Worm (Caenorhabditis elegans) whole organism, late embryonic: ENCODE data around the gene lir-1.

Experiments
- C08G9.2 ChIP-seq: sonication (generic microtip); optimal IDR thresholded peaks from 2 replicates; lab custom pipeline; 2016; ENCODE audit warnings: mild to moderate bottlenecking, missing genetic modification characterization, moderate library complexity, missing compliant biosample characterization
- C38D4.7 ChIP-seq: fragments of 200-800 bp; sonication (Bioruptor generic); optimal IDR thresholded peaks from 2 replicates; lab custom pipeline; 2018; ENCODE audit warnings: mild to moderate bottlenecking, missing genetic modification characterization, moderate library complexity, missing compliant biosample characterization
- F13H6.1 ChIP-seq: sonication (generic microtip); optimal IDR thresholded peaks from 2 replicates; lab custom pipeline; 2016; ENCODE audit warnings: missing genetic modification characterization, missing compliant biosample characterization
- T23F11.4 ChIP-seq: fragments of 200-800 bp; sonication (Bioruptor generic); optimal IDR thresholded peaks from 2 replicates; lab custom pipeline; 2018; ENCODE audit warnings: mild to moderate bottlenecking, missing genetic modification characterization, missing compliant biosample characterization
- ama-1 ChIP-seq: fragments of 150-350 bp; optimal IDR thresholded peaks from 2 replicates; lab custom pipeline; 2014
- ceh-24 ChIP-seq: sonication (generic microtip); optimal IDR thresholded peaks from 2 replicates; lab custom pipeline; 2016; ENCODE audit warnings: mild to moderate bottlenecking, missing genetic modification characterization, missing compliant biosample characterization
- ceh-30 ChIP-seq: fragments of 150-350 bp; optimal IDR thresholded peaks from 2 replicates; lab custom pipeline; 2014; ENCODE audit warnings: missing biosample characterization, missing genetic modification characterization
- ceh-31 ChIP-seq: sonication (generic microtip); optimal IDR thresholded peaks from 2 replicates; lab custom pipeline; 2016; ENCODE audit warnings: missing genetic modification characterization, missing compliant biosample characterization
- ceh-34 ChIP-seq: sonication (generic microtip); optimal IDR thresholded peaks from 2 replicates; lab custom pipeline; 2016; ENCODE audit warnings: mild to moderate bottlenecking, missing genetic modification characterization, missing compliant biosample characterization
- ceh-45 ChIP-seq: fragments of 200-800 bp; sonication (Bioruptor generic); IDR thresholded peaks from 2 replicates; pipeline ENCODE4 v1.3.6; 2022; ENCODE audit warnings: missing genetic modification reagents, missing genetic modification characterization, missing compliant biosample characterization
- ceh-48 ChIP-seq: sonication (generic microtip); optimal IDR thresholded peaks from 2 replicates; lab custom pipeline; 2016; ENCODE audit warnings: missing genetic modification characterization, inconsistent platforms, missing compliant biosample characterization
- elt-4 ChIP-seq: sonication (generic microtip); optimal IDR thresholded peaks from 2 replicates; lab custom pipeline; 2016; ENCODE audit warnings: missing genetic modification characterization, missing compliant biosample characterization
- eyg-1 ChIP-seq: sonication (generic microtip); optimal IDR thresholded peaks from 2 replicates; lab custom pipeline; 2016; ENCODE audit warnings: missing genotype, missing genetic modification characterization, missing compliant biosample characterization
- hlh-6 ChIP-seq: sonication (generic microtip); optimal IDR thresholded peaks from 2 replicates; lab custom pipeline; 2016; ENCODE audit warnings: missing genotype, missing genetic modification characterization, missing compliant biosample characterization
- lim-6 ChIP-seq: sonication (generic microtip); optimal IDR thresholded peaks from 2 replicates; lab custom pipeline; 2016; ENCODE audit warnings: missing genetic modification characterization, missing compliant biosample characterization
- madf-2 ChIP-seq: sonication (generic microtip); optimal IDR thresholded peaks from 2 replicates; lab custom pipeline; 2017; ENCODE audit warnings: missing genetic modification characterization, missing compliant biosample characterization
- nfya-1 ChIP-seq: sonication (generic microtip); optimal IDR thresholded peaks from 2 replicates; lab custom pipeline; 2017; ENCODE audit warnings: missing genetic modification characterization, mild to moderate bottlenecking, missing compliant biosample characterization, antibody characterized with exemption, moderate library complexity
- nhr-11 ChIP-seq: fragments of 150-350 bp; optimal IDR thresholded peaks from 2 replicates; lab custom pipeline; 2014; ENCODE audit warnings: missing biosample characterization, missing genetic modification characterization
- nhr-232 ChIP-seq: sonication (generic microtip); optimal IDR thresholded peaks from 2 replicates; lab custom pipeline; 2016; ENCODE audit warnings: missing genetic modification characterization, missing compliant biosample characterization
- npax-4 ChIP-seq: sonication (generic microtip); optimal IDR thresholded peaks from 2 replicates; lab custom pipeline; 2016; ENCODE audit warnings: missing genetic modification characterization, missing compliant biosample characterization
- odd-2 ChIP-seq: sonication (generic microtip); optimal IDR thresholded peaks from 2 replicates; lab custom pipeline; 2017; ENCODE audit warnings: antibody characterized with exemption, mild to moderate bottlenecking, missing genetic modification characterization, missing compliant biosample characterization
- pax-1 ChIP-seq: fragments of 150-350 bp; optimal IDR thresholded peaks from 2 replicates; lab custom pipeline; 2014; ENCODE audit warnings: missing biosample characterization, missing genetic modification characterization
- pha-2 ChIP-seq: sonication (generic microtip); optimal IDR thresholded peaks from 2 replicates; lab custom pipeline; 2017; ENCODE audit warnings: mild to moderate bottlenecking, missing genetic modification characterization, missing compliant biosample characterization
- pha-4 ChIP-seq: fragments of 150-350 bp; optimal IDR thresholded peaks from 2 replicates; lab custom pipeline; 2018; ENCODE audit warnings: missing biosample characterization, missing genetic modification reagents, missing genetic modification characterization
- pqm-1 ChIP-seq: sonication (generic microtip); optimal IDR thresholded peaks from 2 replicates; lab custom pipeline; 2016; ENCODE audit warnings: missing genetic modification characterization, missing compliant biosample characterization
- ref-2 ChIP-seq: sonication (generic microtip); optimal IDR thresholded peaks from 2 replicates; lab custom pipeline; 2016; ENCODE audit warnings: missing genetic modification characterization, missing compliant biosample characterization
- syd-9 ChIP-seq: sonication (generic microtip); optimal IDR thresholded peaks from 2 replicates; lab custom pipeline; 2016; ENCODE audit warnings: mild to moderate bottlenecking, missing genetic modification characterization, moderate library complexity, missing compliant biosample characterization
- tbx-7 ChIP-seq: sonication (generic microtip); optimal IDR thresholded peaks from 2 replicates; lab custom pipeline; 2016; ENCODE audit warnings: missing genotype, missing genetic modification characterization, missing compliant biosample characterization
- unc-3 ChIP-seq, 2 experiments: fragments of 200-800 bp in 1 of 2; sonication (Bioruptor generic) in 1 of 2; sonication (generic microtip) in 1 of 2; conservative IDR thresholded peaks in 1 of 2; optimal IDR thresholded peaks in 1 of 2; 2 replicates each; pipeline versions ENCODE4 v1.3.6 to Lab custom; 2016 to 2022; ENCODE audit warnings: missing compliant biosample characterization in 2 of 2, missing genetic modification characterization in 2 of 2, missing genetic modification reagents in 1 of 2
- unc-86 ChIP-seq: sonication (generic microtip); optimal IDR thresholded peaks from 2 replicates; lab custom pipeline; 2016; ENCODE audit warnings: missing genetic modification characterization, missing compliant biosample characterization
- ztf-16 ChIP-seq: sonication (generic microtip); optimal IDR thresholded peaks from 2 replicates; lab custom pipeline; 2017; ENCODE audit warnings: missing genetic modification characterization, missing compliant biosample characterization

Gene lir-1

ce11 chrII:7676307-7676905 lies 4.6 kb downstream of the lir-1 start (continued):
- TF ChIP-seq madf-2 (peak; percentile 7), eyg-1 (tag; lab: Kevin White, UChicago) (no peak)
- TF ChIP-seq, all 69 proteins: peak for 16

ce11 chrII:7678512-7678911 lies 6.7 kb downstream of the lir-1 start:
- TF ChIP-seq ceh-31 (tag; lab: Kevin White, UChicago) (no peak), hlh-6 (no peak), unc-86 (tag; lab: Kevin White, UChicago) (no peak), nhr-11 (tag; lab: Kevin White, UChicago) (no peak), ref-2 (tag; lab: Kevin White, UChicago) (peak; percentile 40), pha-4 (tag; lab: Kevin White, UChicago) (no peak), pha-2 (tag; lab: Kevin White, UChicago) (no peak), C08G9.2 (tag; lab: Kevin White, UChicago) (peak; percentile 34), elt-4 (tag; lab: Kevin White, UChicago) (no peak), npax-4 (tag; lab: Kevin White, UChicago) (no peak)

- TF ChIP-seq tbx-7 (no peak), ceh-48 (tag; lab: Kevin White, UChicago) (no peak), ref-2 (tag; lab: Kevin White, UChicago) (peak; percentile 35), pqm-1 (tag; lab: Kevin White, UChicago) (no peak), ztf-16 (tag; lab: Kevin White, UChicago) (no peak), hlh-6 (no peak), nhr-232 (tag; lab: Kevin White, UChicago) (no peak), ceh-45 (GFP tag; lab: Robert Waterston, UW) (no peak)
- TF ChIP-seq, all 69 proteins: peak for 1
Observed at ce11 chrII:7679499-7680012, 7.8 kb downstream of the lir-1 start.

- no peak for TF ChIP-seq nfya-1 (tag; lab: Kevin White, UChicago)
- no peak for TF ChIP-seq madf-2
- TF ChIP-seq ztf-16 (tag; lab: Kevin White, UChicago), result no peak
- TF ChIP-seq, all 69 proteins: peak for 0
Observed at ce11 chrII:7681898-7682297, 10.1 kb downstream of the lir-1 start, which contains the start of gene lin-26. TSS of gene lin-26 (plus strand) at chrII:7682198.

- no peak for TF ChIP-seq ceh-30
- TF ChIP-seq ceh-45 (GFP tag; lab: Robert Waterston, UW), result no peak
- TF ChIP-seq T23F11.4 (GFP tag; lab: Kevin White, UChicago), result no peak
- no peak for TF ChIP-seq ceh-34
- no peak for TF ChIP-seq ama-1 (lab: Kevin White, UChicago)
- no peak for TF ChIP-seq unc-86 (tag; lab: Kevin White, UChicago)
- no peak for TF ChIP-seq unc-3 (GFP tag; conservative IDR thresholded peaks at IDR 0.05; lab: Robert Waterston, UW)
- TF ChIP-seq unc-3 (tag; optimal IDR thresholded peaks at IDR 0.05; lab: Kevin White, UChicago), result no peak
- TF ChIP-seq, all 69 proteins: peak for 0
Observed at ce11 chrII:7682488-7682887, 10.7 kb downstream of the lir-1 start.

- TF ChIP-seq ceh-30, result no peak
- TF ChIP-seq pax-1 (tag; lab: Kevin White, UChicago), result no peak
- no peak for TF ChIP-seq nfya-1 (tag; lab: Kevin White, UChicago)
- TF ChIP-seq odd-2 (tag; lab: Kevin White, UChicago), result no peak
- no peak for TF ChIP-seq C38D4.7
- TF ChIP-seq syd-9 (tag; lab: Kevin White, UChicago), result no peak
- TF ChIP-seq lim-6, result no peak
- no peak for TF ChIP-seq F13H6.1 (tag; lab: Kevin White, UChicago)
- TF ChIP-seq ceh-24 (tag; lab: Kevin White, UChicago), result no peak
- no peak for TF ChIP-seq ref-2 (tag; lab: Kevin White, UChicago)
- TF ChIP-seq elt-4 (tag; lab: Kevin White, UChicago), result no peak
Observed at ce11 chrII:7684589-7684988, 12.8 kb downstream of the lir-1 start, which contains the start of gene F18A1.1. TSS of gene F18A1.1 (plus strand) at chrII:7684889.
